Worm (Caenorhabditis elegans) whole organism, mixed stage, embryonic: ENCODE measurements around the gene Y2H9A.6.

Experiments used
- M03D4.4 ChIP-seq: sonication (generic microtip); optimal IDR thresholded peaks from 2 replicates; lab custom pipeline; 2017; ENCODE audit warnings: mild to moderate bottlenecking, missing genetic modification characterization, missing compliant biosample characterization
- bed-3 ChIP-seq: fragments of 200-800 bp; sonication (Bioruptor generic); optimal IDR thresholded peaks from 3 replicates; lab custom pipeline; 2018; ENCODE audit warnings: mild to moderate bottlenecking, missing genetic modification characterization, moderate library complexity, missing compliant biosample characterization
- blmp-1 ChIP-seq: fragments of 150-350 bp; optimal IDR thresholded peaks from 2 replicates; lab custom pipeline; 2014; ENCODE audit warnings: missing biosample characterization, missing genetic modification characterization
- ceh-43 ChIP-seq: fragments of 200-800 bp; sonication (Bioruptor generic); optimal IDR thresholded peaks from 2 replicates; lab custom pipeline; 2018; ENCODE audit warnings: mild to moderate bottlenecking, missing genetic modification characterization, moderate library complexity, missing compliant biosample characterization
- ces-1 ChIP-seq: fragments of 150-350 bp; optimal IDR thresholded peaks from 2 replicates; lab custom pipeline; 2014; ENCODE audit warnings: missing biosample characterization, missing genetic modification reagents, missing genetic modification characterization
- cnd-1 ChIP-seq: fragments of 200-800 bp; sonication (Bioruptor generic); optimal IDR thresholded peaks from 2 replicates; lab custom pipeline; 2018; ENCODE audit warnings: mild to moderate bottlenecking, missing genetic modification characterization, missing compliant biosample characterization
- drap-1 ChIP-seq: fragments of 200-800 bp; sonication (Bioruptor generic); optimal IDR thresholded peaks from 3 replicates; lab custom pipeline; 2018; ENCODE audit warnings: mild to moderate bottlenecking, missing genetic modification characterization, missing compliant biosample characterization
- elt-1 ChIP-seq: sonication (generic microtip); optimal IDR thresholded peaks from 2 replicates; lab custom pipeline; 2017; ENCODE audit warnings: missing genetic modification characterization, mild to moderate bottlenecking, missing compliant biosample characterization, antibody characterized with exemption, moderate library complexity, borderline replicate concordance; ENCODE audit not compliant: insufficient read depth
- elt-3 ChIP-seq: fragments of 150-350 bp; optimal IDR thresholded peaks from 2 replicates; lab custom pipeline; 2014; ENCODE audit warnings: missing biosample characterization, missing genetic modification characterization
- ham-2 ChIP-seq: fragments of 200-800 bp; sonication (Bioruptor generic); optimal IDR thresholded peaks from 2 replicates; lab custom pipeline; 2018; ENCODE audit warnings: mild to moderate bottlenecking, missing genetic modification characterization, missing compliant biosample characterization
- hlh-1 ChIP-seq: fragments of 150-350 bp; optimal IDR thresholded peaks from 2 replicates; lab custom pipeline; 2014; ENCODE audit warnings: missing biosample characterization, missing genetic modification reagents, missing genetic modification characterization
- lin-32 ChIP-seq: fragments of 200-800 bp; sonication (Bioruptor generic); optimal IDR thresholded peaks from 2 replicates; lab custom pipeline; 2018; ENCODE audit warnings: mild to moderate bottlenecking, missing genetic modification characterization, missing compliant biosample characterization
- lsy-2 ChIP-seq: fragments of 150-350 bp; optimal IDR thresholded peaks from 2 replicates; lab custom pipeline; 2014; ENCODE audit warnings: missing biosample characterization, missing genetic modification characterization
- mab-5 ChIP-seq: fragments of 150-350 bp; optimal IDR thresholded peaks from 2 replicates; lab custom pipeline; 2014; ENCODE audit warnings: missing biosample characterization, missing genetic modification characterization
- mep-1 ChIP-seq: fragments of 150-350 bp; optimal IDR thresholded peaks from 2 replicates; lab custom pipeline; 2017; ENCODE audit warnings: missing biosample characterization, missing genetic modification reagents, missing genetic modification characterization, inconsistent platforms
- mls-2 ChIP-seq: sonication (generic microtip); optimal IDR thresholded peaks from 2 replicates; lab custom pipeline; 2016; ENCODE audit warnings: mild to moderate bottlenecking, missing genetic modification characterization, moderate library complexity, missing compliant biosample characterization
- nhr-12 ChIP-seq: fragments of 150-350 bp; optimal IDR thresholded peaks from 2 replicates; lab custom pipeline; 2014; ENCODE audit warnings: missing biosample characterization, missing genetic modification characterization
- nhr-2 ChIP-seq: fragments of 150-350 bp; optimal IDR thresholded peaks from 2 replicates; lab custom pipeline; 2014; ENCODE audit warnings: missing biosample characterization, missing genetic modification characterization
- nhr-28 ChIP-seq: fragments of 150-350 bp; optimal IDR thresholded peaks from 2 replicates; lab custom pipeline; 2014; ENCODE audit warnings: missing biosample characterization, missing genetic modification characterization
- nhr-76 ChIP-seq: sonication (generic microtip); optimal IDR thresholded peaks from 2 replicates; lab custom pipeline; 2017; ENCODE audit warnings: missing biosample characterization, missing genetic modification characterization
- sem-2 ChIP-seq: fragments of 200-800 bp; sonication (Bioruptor generic); optimal IDR thresholded peaks from 2 replicates; lab custom pipeline; 2018; ENCODE audit warnings: mild to moderate bottlenecking, missing genetic modification characterization, missing compliant biosample characterization
- snpc-4 ChIP-seq: fragments of 150-350 bp; optimal IDR thresholded peaks from 2 replicates; lab custom pipeline; 2014; ENCODE audit warnings: missing biosample characterization, missing genetic modification characterization
- tbx-8 ChIP-seq: fragments of 200-800 bp; sonication (Bioruptor generic); optimal IDR thresholded peaks from 2 replicates; lab custom pipeline; 2018; ENCODE audit warnings: mild to moderate bottlenecking, missing genetic modification characterization, moderate library complexity, missing compliant biosample characterization
- unc-120 ChIP-seq: sonication (generic microtip); optimal IDR thresholded peaks from 2 replicates; lab custom pipeline; 2017; ENCODE audit warnings: missing genetic modification characterization, missing compliant biosample characterization; ENCODE audit not compliant: poor library complexity, severe bottlenecking
- unc-39 ChIP-seq: fragments of 150-350 bp; optimal IDR thresholded peaks from 2 replicates; lab custom pipeline; 2014; ENCODE audit warnings: missing biosample characterization, missing genetic modification characterization
- unc-62 ChIP-seq: fragments of 150-350 bp; optimal IDR thresholded peaks from 2 replicates; lab custom pipeline; 2014; ENCODE audit warnings: missing biosample characterization, missing genetic modification reagents, missing genetic modification characterization
- zip-8 ChIP-seq: fragments of 150-350 bp; optimal IDR thresholded peaks from 2 replicates; lab custom pipeline; 2014; ENCODE audit warnings: missing biosample characterization, missing genetic modification characterization
- ztf-11 ChIP-seq: fragments of 150-350 bp; optimal IDR thresholded peaks from 2 replicates; lab custom pipeline; 2014; ENCODE audit warnings: missing biosample characterization, missing genetic modification characterization

The Y2H9A.6 gene

ce11 chrV:13402524-13402923 lies 41.1 kb upstream of the Y2H9A.6 start:
- TF ChIP-seq hlh-1 (peak; percentile 56), unc-120 (tag; lab: Kevin White, UChicago) (peak; percentile 24), mab-5 (no peak), cnd-1 (tag; lab: Kevin White, UChicago) (peak; percentile 9), unc-62 (GFP tag; lab: Kevin White, UChicago) (peak; percentile 58), lsy-2 (tag; lab: Kevin White, UChicago) (no peak), bed-3 (no peak), ztf-11 (no peak), lin-32 (no peak)

DNA sequence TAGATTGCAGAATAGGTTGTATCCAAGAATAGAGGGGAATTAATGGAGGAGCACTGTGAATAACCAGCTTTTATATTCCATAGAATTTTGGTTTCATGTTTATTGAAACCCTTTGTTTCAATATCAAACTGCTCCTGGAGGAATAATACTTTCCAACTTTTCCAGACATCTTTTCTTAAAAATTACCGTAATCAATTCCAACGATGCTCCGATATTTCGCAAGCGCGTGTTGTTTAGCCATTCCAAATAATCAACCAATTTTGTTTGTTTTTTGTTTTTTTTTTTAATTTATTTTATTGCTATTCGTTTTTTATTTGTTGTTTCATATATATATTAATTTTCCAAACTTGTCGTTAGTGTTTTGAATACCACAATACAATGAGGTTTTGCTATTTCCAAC lies 37.6 kb upstream of the Y2H9A.6 start, which contains the start of gene cutl-1:
Gene cutl-1 (minus strand): TSS at position 83 of the 400 bp plus-strand sequence.
- TF ChIP-seq lsy-2 (tag; lab: Kevin White, UChicago) (peak; percentile 4), unc-39 (tag; lab: Kevin White, UChicago) (no peak)
- TF ChIP-seq, all 35 proteins: peak for 1

DNA sequence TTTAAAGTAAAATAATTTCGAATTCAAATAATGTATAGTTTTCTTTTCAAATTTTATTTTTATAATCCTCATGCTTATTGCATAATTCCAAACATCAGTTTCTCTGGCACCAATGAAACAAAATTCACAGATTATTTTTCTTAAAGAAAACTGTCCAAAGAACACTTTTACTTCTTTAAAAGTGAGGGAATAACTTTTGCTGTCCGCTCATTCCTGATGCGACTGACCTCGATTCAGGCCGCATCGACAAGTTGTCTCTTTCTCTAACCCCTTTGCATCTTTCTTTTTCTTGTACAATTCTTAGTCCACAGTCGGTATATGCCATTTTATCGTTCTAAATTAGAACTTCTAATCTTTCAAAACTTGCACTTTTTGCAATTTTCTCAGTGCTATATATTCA lies 37.1 kb upstream of the Y2H9A.6 start, which contains the start of gene F53F1.2:
Gene F53F1.2 (plus strand): TSS at position 306 of the 400 bp plus-strand sequence.
- no peak for TF ChIP-seq nhr-76 (tag; lab: Kevin White, UChicago)
- TF ChIP-seq nhr-2 (tag; lab: Kevin White, UChicago) = no peak
- TF ChIP-seq, all 35 proteins: peak for 0

DNA sequence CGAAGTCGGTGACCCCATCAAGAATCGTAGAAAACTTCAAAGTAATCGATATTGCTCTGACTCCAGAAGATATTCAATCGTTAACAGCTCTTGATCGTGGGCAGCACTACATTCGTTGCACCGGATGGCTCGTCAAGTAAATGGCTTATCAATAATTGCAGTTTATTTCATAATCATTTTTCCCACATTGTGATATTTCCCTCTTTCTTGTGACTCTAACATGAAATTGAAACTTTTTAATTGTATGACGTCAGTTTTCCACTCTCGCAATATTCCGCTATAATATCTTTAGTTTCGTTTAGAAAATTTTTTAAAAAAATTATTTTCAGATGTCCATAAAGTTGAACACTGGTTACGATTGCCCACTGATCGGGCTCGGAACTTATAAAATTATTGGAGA lies 35.7 kb upstream of the Y2H9A.6 start, which contains the start of gene F53F1.3:
Gene F53F1.3 (plus strand): TSS at position 330 of the 400 bp plus-strand sequence.
- no peak for TF ChIP-seq unc-62 (GFP tag; lab: Kevin White, UChicago)
- no peak for TF ChIP-seq lin-32
- TF ChIP-seq ces-1 (GFP tag; lab: Kevin White, UChicago) = no peak
- no peak for TF ChIP-seq snpc-4 (tag; lab: Kevin White, UChicago)
- no peak for TF ChIP-seq cnd-1 (tag; lab: Kevin White, UChicago)
- TF ChIP-seq M03D4.4 = no peak
- TF ChIP-seq tbx-8 (GFP tag; lab: Kevin White, UChicago) = no peak
- TF ChIP-seq ceh-43 (GFP tag; lab: Kevin White, UChicago) = no peak
- TF ChIP-seq mls-2 (tag; lab: Kevin White, UChicago) = no peak
- no peak for TF ChIP-seq nhr-28 (tag; lab: Kevin White, UChicago)
- TF ChIP-seq nhr-2 (tag; lab: Kevin White, UChicago) = no peak
- TF ChIP-seq blmp-1 (tag; lab: Kevin White, UChicago) = no peak

DNA sequence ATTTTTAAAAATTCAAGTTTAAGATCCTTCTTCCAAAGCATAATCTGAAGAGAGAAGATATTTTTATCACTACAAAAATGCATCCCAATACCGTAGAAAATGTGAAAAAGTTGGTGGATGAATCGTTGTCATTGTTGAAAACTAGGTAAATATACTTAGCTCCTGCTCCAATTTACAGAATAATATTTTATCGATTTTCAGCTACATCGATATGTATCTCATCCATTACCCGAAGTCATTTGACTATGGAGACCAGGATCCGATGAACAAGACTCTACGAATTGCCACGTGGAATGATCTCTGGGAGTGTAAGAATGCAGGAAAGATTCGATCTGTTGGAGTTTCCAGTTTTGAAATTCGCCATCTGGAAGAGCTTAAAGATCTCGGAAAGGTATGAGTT lies 35.2 kb upstream of the Y2H9A.6 start:
- TF ChIP-seq unc-120 (tag; lab: Kevin White, UChicago) (no peak), sem-2 (GFP tag; lab: Kevin White, UChicago) (no peak), mls-2 (tag; lab: Kevin White, UChicago) (no peak), nhr-12 (tag; lab: Kevin White, UChicago) (no peak), elt-1 (tag; lab: Kevin White, UChicago) (no peak), drap-1 (GFP tag; lab: Kevin White, UChicago) (no peak), ztf-11 (no peak), zip-8 (tag; lab: Kevin White, UChicago) (no peak), unc-62 (GFP tag; lab: Kevin White, UChicago) (no peak), unc-39 (tag; lab: Kevin White, UChicago) (no peak), ceh-43 (GFP tag; lab: Kevin White, UChicago) (no peak), mep-1 (tag; lab: Kevin White, UChicago) (no peak), nhr-76 (tag; lab: Kevin White, UChicago) (no peak)

DNA sequence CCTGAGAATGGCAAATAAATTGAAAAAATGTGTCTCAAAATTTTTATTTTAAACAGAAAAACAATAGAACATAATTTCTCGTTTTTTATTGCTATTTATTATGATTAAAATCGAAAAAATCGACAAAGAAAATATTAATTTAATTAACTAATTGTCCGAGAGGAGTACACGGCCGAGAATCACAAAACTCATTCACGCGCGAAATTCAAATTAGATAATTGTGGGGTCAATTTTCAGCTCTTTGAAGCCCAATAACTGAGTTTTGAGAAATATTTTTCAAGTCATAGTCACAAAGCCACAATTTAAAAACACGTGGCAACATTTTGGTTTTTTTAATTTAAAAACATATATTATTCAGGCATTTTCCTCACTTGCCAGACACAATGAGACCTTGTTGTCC lies 34.5 kb upstream of the Y2H9A.6 start:
- TF ChIP-seq cnd-1 (tag; lab: Kevin White, UChicago) (no peak), ces-1 (GFP tag; lab: Kevin White, UChicago) (peak; percentile 68)
- TF ChIP-seq, all 35 proteins: peak for 1

DNA sequence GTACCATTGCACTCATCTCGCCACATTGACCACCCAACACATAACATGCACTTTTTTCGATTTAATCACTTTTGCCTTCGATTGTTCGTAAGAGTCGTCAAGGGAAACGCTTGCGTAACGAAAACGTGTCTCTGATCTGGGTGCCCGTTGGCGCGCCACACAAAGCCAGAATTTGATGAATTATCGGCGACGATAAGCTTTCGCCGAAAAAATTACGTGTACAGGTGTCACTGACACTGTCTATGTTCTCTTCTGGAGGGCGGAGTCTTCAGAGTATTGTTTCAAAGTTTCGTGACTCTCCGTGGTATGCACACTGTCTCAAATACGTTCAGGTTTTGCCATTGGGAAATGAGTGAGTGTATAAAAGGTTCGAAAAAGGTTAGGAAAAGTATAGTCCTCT lies 32.9 kb upstream of the Y2H9A.6 start, which contains the start of gene F53F1.4:
Gene F53F1.4 (plus strand): TSS at position 390 of the 400 bp plus-strand sequence.
- TF ChIP-seq sem-2 (GFP tag; lab: Kevin White, UChicago) (no peak), elt-3 (tag; lab: Kevin White, UChicago) (no peak), nhr-76 (tag; lab: Kevin White, UChicago) (no peak), ham-2 (GFP tag; lab: Kevin White, UChicago) (no peak), mab-5 (no peak)
- TF ChIP-seq, all 35 proteins: peak for 0
